Fruit fly (Drosophila melanogaster) S2 (cell line): ENCODE data around the gene nab.
A peak's percentile ranks its signal among the peaks of the same experiment; 100 is the strongest.

Experiments used
- CG8478 ChIP-seq: fragments of >200 bp; optimal IDR thresholded peaks from 2 replicates; lab custom pipeline; 2018
- CTCF ChIP-seq, 2 experiments: fragments of >200 bp; optimal IDR thresholded peaks; 2 replicates each; lab custom pipeline; 2018

Gene nab

DNA sequence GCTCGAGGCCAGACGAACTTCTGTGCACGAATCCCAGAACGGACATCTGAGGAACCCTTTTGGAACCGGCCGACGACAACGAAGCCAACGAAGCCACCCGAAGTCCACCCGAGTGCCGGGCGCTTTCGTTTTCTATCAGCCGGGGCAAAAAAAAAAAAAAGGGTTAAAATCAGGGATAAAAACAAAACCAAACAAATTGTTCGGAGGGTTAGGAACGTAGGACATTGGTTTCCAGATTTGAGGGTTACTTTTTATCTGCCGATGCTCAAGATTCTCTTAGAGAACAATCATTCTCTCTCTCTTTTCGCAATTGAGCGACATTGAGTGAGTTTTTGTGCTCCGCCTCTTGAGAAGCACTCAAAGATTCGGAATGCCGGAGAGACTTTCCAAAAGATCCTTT is at the start of gene nab:
Gene nab, minus strand, starts transcription at position 7 of the 400 bp plus-strand sequence.
- TF ChIP-seq CG8478 (lab: Kevin White, UChicago) (no peak), CTCF (optimal IDR thresholded peaks at IDR 0.05; lab: Kevin White, UChicago) (no peak)

DNA sequence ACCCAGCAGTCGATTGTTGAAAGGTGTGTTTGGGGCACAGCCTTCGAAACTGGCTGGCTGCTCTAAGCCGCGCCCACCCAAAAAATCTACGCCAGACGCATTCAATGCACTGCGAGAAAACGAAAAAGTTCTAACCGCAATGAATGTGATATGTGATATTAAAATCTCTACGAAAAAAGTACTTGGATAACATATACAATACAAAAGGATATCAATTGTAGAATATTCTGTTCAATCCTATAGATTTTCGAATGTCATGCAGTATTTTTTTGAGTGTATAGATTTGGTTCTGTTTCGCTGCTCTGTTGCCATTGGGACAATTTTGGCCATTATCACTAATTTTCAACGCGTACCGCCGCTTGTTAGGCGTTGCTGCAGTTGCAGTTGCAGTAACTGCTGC is 49.0 kb upstream of the nab start:
- TF ChIP-seq CG8478 (lab: Kevin White, UChicago) (no peak), CTCF (optimal IDR thresholded peaks at IDR 0.05; lab: Kevin White, UChicago) (no peak)

DNA sequence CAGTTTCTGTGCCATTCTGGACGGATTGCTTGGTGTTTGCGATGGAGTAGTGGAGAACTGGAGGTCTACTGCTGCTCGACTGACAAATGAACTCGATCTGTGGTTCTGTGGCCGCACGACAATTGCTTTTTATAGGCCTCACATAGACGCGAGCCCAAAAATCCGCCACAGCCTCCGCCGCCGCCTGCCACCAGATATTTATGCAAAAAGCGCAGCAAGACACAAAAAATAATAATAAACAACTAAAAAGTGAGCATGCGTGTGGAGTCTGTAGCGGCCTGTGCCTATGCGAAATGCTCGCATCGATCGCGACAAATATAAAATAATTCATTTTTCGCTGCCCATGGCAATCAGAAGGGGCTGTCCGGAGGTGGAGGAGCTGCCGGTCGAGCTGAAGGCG is 48.3 kb upstream of the nab start, which contains the start of gene Cpr64Aa:
Gene Cpr64Aa, minus strand, starts transcription at position 101 of the 400 bp plus-strand sequence.
- no peak for TF ChIP-seq CG8478 (lab: Kevin White, UChicago)
- TF ChIP-seq CTCF (optimal IDR thresholded peaks at IDR 0.05; lab: Kevin White, UChicago) = no peak

DNA sequence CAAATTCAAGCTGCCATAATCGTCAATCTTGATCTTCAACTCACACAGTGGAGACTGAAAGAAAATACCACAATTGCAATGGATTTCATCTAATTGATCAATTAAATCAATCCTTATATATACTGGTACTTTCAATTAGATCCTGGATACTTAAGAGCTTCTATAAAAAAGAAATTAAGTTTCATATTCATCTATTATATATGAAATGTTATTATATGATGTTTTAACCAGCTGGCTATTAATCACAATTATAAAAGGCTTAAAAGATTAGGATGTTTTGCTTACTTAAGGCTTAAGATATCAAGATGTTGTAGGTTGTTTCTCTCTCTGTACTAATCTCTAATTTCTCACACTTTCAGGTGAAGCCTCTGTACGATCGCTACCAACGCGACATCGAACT is 44.1 kb upstream of the nab start:
- TF ChIP-seq CTCF (optimal IDR thresholded peaks at IDR 0.05; lab: Kevin White, UChicago) (no peak), CG8478 (lab: Kevin White, UChicago) (no peak)

DNA sequence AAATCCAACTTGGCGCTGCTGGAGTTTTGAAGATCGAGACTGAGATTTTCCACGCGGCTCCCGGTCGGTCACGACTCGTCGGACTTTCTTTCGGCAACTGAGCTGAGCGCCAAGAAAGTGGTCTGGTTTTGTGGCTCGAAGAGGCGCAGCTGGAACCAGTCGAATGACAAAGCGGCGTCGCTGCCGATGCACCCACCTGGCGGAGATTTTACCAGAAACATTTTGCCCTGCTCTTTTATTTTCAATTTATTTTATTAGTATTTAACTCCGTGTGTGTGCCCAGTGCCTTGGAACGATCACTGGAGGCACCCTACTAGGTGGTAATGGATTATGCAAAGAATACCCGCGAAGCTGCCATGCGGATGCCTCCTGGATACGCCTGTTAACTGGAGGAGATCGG is 43.5 kb upstream of the nab start, which contains the start of gene CG15005:
Gene CG15005, minus strand, starts transcription at position 101 of the 400 bp plus-strand sequence.
- TF ChIP-seq CTCF (optimal IDR thresholded peaks at IDR 0.05; lab: Kevin White, UChicago) (no peak), CG8478 (lab: Kevin White, UChicago) (no peak)

DNA sequence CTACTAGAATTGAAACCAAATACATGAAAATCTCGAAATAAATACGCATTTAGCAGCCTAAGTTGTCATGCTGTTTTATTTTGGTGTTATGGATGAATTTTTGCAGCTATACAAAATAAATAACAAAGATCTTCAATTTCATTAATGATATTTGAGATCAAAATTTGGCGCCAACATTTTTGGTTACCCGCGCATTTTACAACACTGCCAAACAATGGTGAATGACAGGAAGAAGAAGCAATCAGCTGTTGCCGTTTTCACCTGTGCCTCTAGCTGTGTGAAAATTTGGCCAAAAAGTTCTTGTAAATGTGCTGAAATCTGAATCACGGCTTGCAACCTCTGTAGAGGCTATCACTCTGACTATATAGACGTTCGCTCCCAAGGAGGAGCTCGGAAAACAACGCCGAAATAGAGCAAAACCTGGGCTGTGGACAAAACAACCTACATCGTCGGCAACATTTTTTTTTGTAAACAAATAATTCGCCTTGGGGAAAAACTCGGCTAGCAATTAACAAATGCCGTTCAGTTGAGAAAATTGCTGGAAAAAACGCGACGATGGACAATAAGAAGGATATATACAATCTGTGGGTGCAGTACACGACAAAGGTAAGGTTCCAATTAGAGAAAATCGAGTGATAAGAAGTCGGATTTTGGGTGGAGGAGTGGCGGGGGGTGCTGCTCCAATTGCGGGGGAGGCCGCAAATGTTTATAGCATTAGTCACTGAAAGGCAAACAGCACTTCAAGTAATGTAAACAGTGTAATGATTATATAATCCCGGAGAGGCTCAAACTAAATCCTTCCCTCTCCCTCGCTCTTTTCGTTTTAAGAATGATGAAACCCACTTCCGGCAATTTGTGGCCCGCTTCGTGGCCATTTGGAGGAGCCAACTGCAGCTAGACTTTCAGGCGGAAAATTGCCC is 33.3 kb upstream of the nab start, which contains the start of gene CG43367:
Gene CG43367, plus strand, starts transcription at position 264 of the 920 bp plus-strand sequence.
- no peak for TF ChIP-seq CG8478 (lab: Kevin White, UChicago)
- TF ChIP-seq CTCF (optimal IDR thresholded peaks at IDR 0.05; lab: Kevin White, UChicago) = no peak

DNA sequence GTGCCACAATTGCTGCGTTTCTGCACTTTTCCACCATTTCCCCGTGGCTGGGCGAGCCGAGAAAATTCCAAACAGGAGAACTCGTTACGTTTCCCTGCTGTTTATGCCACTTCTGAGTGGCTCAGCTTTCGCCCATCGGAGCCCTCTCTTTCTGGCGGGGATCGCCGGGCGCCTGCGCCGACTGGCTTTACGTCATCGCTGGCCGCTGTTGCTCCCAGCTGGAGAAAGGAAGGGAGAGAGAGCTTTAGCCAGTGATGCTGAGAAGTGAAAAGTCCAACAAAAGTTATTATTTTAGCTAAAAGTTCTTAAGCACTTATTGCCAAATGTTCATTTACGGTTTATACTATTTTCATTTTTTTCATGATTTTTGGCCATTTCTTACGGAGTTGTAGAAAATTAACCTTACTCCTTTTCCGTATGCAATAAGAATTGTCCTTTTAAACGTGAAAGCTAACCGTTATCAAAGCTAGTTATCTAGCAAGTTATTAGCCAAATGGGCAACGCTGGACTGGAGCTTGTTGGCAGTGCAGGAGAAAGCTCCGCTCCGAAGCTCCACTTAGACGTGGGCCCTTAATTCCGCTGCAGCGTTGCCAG is 27.3 kb upstream of the nab start, which contains the start of the genes Teh2 and tipE:
Gene Teh2, minus strand, starts transcription at position 94 of the 594 bp plus-strand sequence.
Gene tipE, plus strand, starts transcription at position 570 of the 594 bp plus-strand sequence.
- TF ChIP-seq CTCF (optimal IDR thresholded peaks at IDR 0.05; lab: Kevin White, UChicago) (no peak), CG8478 (lab: Kevin White, UChicago) (no peak)

DNA sequence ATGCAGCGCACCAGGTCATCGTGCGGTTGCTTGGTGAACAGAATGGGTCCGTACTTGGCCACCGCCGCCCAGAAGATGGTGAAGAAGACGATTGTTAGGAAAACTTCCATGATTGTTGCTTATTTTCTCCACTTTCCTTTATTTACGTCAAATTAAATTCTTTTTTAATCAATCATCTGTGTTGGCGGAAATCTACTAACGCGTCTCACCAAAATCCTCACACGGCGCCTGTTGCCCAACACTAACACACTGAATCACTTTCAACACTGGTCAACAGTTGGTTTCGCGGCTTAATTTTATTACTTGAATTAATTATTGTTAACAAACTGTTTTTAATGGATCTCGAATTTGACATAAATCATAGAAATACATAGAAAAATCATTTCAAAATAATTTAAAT is 25.9 kb upstream of the nab start, which contains the start of gene VhaM9.7-c:
Gene VhaM9.7-c, minus strand, starts transcription at position 207 of the 400 bp plus-strand sequence.
- no peak for TF ChIP-seq CTCF (optimal IDR thresholded peaks at IDR 0.05; lab: Kevin White, UChicago)
- no peak for TF ChIP-seq CG8478 (lab: Kevin White, UChicago)

DNA sequence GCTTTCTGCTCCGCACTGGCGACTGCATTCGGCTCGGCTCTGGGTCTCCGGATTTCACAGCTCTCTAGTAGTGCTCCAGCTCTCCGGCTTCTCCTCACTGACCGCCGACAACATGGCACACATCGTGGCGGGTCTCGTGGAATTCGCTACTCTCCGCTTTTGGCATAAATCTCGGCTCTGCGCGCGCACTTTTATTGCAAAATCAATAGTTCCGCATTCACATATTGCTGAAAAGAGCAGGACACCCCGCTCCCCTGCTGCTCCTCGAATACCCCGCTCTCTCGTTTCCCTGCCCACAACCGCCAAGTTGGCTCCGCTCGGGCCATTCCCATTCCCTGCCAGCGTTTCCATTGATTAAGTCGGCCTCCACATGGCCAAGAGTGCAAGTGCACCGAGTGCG is 24.5 kb upstream of the nab start:
- no peak for TF ChIP-seq CG8478 (lab: Kevin White, UChicago)
- no peak for TF ChIP-seq CTCF (optimal IDR thresholded peaks at IDR 0.05; lab: Kevin White, UChicago)

DNA sequence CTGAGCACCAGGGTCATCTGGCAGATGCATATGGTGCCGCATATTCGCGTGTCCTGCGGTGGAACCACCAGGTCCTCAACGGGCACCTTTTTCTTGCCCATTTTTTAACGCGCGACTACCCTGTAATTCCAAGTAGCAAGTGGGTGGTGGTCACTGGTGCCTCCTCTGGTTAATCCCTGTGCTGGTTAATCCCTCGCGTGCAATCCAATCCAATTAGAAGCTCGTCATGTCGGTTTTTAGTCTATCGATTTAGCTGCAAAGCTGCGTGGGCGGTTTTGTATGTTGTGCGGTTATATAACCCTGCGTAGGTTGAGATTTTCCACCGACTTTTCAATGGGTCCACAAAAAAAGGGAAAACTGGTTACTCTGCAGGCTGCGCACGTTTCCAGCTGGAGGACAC is 23.8 kb upstream of the nab start, which contains the start of gene Teh3:
Gene Teh3, minus strand, starts transcription at position 101 of the 400 bp plus-strand sequence.
- TF ChIP-seq CG8478 (lab: Kevin White, UChicago) = no peak
- no peak for TF ChIP-seq CTCF (optimal IDR thresholded peaks at IDR 0.05; lab: Kevin White, UChicago)

DNA sequence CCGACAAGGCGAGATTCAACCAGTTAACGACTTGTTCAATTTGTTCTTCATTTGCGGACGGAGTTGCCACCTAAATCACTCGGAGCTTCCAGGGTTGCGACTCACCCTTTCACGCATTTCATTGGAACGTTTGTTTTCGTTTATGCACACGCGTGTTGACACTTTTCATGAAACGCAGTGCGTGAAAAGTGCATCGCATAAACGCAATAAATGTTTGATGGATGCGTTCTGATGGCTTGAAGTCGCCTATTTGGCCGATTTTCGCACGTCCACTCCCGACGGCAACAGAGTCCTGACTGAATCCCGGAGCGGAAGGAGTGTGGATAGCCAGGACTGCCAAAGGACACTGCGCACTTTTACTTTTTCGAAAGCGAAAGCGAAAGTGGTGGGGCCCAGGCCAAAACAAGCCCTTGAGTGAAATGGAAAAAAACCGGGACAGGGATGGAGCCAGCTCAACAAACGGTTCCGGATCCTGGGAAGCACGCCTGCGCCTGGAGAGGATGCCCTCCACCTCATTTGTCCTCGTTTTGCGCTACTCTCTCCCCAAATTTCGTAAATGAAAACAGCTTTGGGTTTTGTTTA is 17.3 kb upstream of the nab start, which contains the start of gene Teh4:
Gene Teh4, minus strand, starts transcription at position 290 of the 582 bp plus-strand sequence.
- no peak for TF ChIP-seq CTCF (optimal IDR thresholded peaks at IDR 0.05; lab: Kevin White, UChicago)
- no peak for TF ChIP-seq CG8478 (lab: Kevin White, UChicago)

DNA sequence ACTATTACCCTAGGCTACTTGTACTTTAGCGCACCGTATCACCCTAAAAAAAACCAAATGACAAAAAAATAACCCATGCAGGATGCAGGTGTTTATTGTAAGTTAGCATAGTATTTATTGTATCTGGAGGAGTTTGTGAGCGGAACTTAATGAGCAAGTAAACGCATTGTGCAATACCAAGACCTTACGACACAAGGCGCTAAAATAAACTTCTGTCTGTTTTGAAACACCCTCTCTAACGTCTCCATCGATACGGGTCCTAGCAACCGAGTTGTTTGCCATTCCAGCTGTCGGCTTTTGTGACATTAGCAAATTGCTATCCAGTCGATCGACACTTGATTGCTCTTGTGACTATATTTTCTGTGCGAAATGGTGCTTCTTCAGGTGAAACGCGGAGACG is 12.9 kb upstream of the nab start, which contains the start of gene CG18675:
Gene CG18675, plus strand, starts transcription at position 301 of the 400 bp plus-strand sequence.
- TF ChIP-seq CG8478 (lab: Kevin White, UChicago) (no peak), CTCF (optimal IDR thresholded peaks at IDR 0.05; lab: Kevin White, UChicago) (no peak)

DNA sequence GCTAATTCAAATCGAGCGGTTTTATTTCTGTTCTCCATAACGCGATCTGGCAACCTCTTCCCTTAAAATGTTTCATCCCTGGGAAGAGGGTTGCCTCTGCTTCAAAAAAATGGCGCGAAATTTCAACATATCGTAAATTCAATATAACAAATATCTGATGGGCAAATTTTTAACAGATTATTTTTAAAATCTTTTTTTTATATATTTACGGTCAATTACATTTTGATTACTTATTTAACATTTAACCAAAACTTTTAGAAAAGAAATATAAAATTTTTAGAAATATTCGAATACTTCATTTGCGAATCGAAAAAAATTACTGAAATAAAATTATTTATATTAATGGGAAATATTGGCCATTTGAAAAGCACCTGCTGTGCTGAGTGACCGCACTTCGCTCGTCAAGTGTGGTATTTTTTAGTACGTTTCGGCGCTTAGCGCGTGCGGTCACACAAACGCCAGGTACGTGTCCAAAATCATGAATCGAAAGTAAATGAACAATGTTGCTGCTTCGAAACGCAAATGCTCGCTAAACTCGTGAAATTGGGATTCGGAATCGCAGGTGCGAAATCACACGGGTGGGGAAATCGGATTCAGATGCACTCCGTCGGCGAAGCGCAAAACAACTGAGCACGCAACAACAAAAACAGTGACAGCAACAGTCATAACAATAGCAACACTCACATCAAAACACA is 9.4 kb upstream of the nab start, which contains the start of gene Ero1L:
Gene Ero1L, plus strand, starts transcription at position 448 of the 695 bp plus-strand sequence.
- TF ChIP-seq CG8478 (lab: Kevin White, UChicago) = no peak
- peak in 1 of 2 experiments; percentile 15 for TF ChIP-seq CTCF (optimal IDR thresholded peaks at IDR 0.05; lab: Kevin White, UChicago)
